Worm (Caenorhabditis elegans) whole organism, young adult: ENCODE measurements around the gene cpar-1.

Experiments
- B0035.1 ChIP-seq: sonication (generic microtip); optimal IDR thresholded peaks from 2 replicates; lab custom pipeline; 2016; ENCODE audit warnings: missing genetic modification characterization, mild to moderate bottlenecking, missing compliant biosample characterization, missing genotype, missing genetic modification reagents
- B0336.3 ChIP-seq: fragments of 200-800 bp; sonication (Bioruptor generic); IDR thresholded peaks from 2 replicates; pipeline ENCODE4 v1.3.6; 2022; ENCODE audit warnings: missing genetic modification characterization, missing compliant biosample characterization
- C17E4.6 ChIP-seq: fragments of 200-800 bp; sonication (Bioruptor generic); IDR thresholded peaks from 2 replicates; pipeline ENCODE4 v1.3.6; 2022; ENCODE audit warnings: missing genetic modification reagents, missing genetic modification characterization, missing compliant biosample characterization
- F10E7.11 ChIP-seq: sonication (generic microtip); optimal IDR thresholded peaks from 2 replicates; lab custom pipeline; 2017; ENCODE audit warnings: mild to moderate bottlenecking, missing genetic modification characterization, moderate library complexity, missing compliant biosample characterization
- F23B12.7 ChIP-seq: sonication (generic microtip); optimal IDR thresholded peaks from 2 replicates; lab custom pipeline; 2017; ENCODE audit warnings: missing genetic modification characterization, mild to moderate bottlenecking, missing compliant biosample characterization, antibody characterized with exemption, moderate library complexity; ENCODE audit not compliant: insufficient read depth
- F33H1.4 ChIP-seq: fragments of 200-800 bp; sonication (Bioruptor generic); IDR thresholded peaks from 2 replicates; pipeline ENCODE4 v1.3.6; 2022; ENCODE audit warnings: missing genetic modification reagents, missing genetic modification characterization, missing compliant biosample characterization
- F49E8.2 ChIP-seq: sonication (generic microtip); optimal IDR thresholded peaks from 3 replicates; lab custom pipeline; 2017; ENCODE audit warnings: missing genetic modification characterization, mild to moderate bottlenecking, missing compliant biosample characterization, antibody characterized with exemption, moderate library complexity; ENCODE audit not compliant: insufficient read depth
- F52B5.7 ChIP-seq: sonication (generic microtip); optimal IDR thresholded peaks from 2 replicates; lab custom pipeline; 2016; ENCODE audit warnings: mild to moderate bottlenecking, missing genetic modification characterization, missing compliant biosample characterization
- T07F8.4 ChIP-seq: sonication (generic microtip); optimal IDR thresholded peaks from 2 replicates; lab custom pipeline; 2016; ENCODE audit warnings: mild to moderate bottlenecking, missing genetic modification characterization, moderate library complexity, missing compliant biosample characterization
- Y53G8AR.9 ChIP-seq: fragments of 200-800 bp; sonication (Bioruptor generic); conservative IDR thresholded peaks from 2 replicates; pipeline ENCODE4 v1.3.6; 2022; ENCODE audit warnings: missing genetic modification reagents, missing genetic modification characterization, missing compliant biosample characterization
- Y79H2A.3 ChIP-seq: fragments of 200-800 bp; sonication (Bioruptor generic); conservative IDR thresholded peaks from 2 replicates; pipeline ENCODE4 v1.3.6; 2022; ENCODE audit warnings: missing genetic modification reagents, missing genetic modification characterization, missing compliant biosample characterization
- Y95B8A.8 ChIP-seq: fragments of 200-800 bp; sonication (Bioruptor generic); IDR thresholded peaks from 2 replicates; pipeline ENCODE4 v1.3.6; 2022; ENCODE audit warnings: missing genetic modification reagents, missing genetic modification characterization, missing compliant biosample characterization
- ama-1 ChIP-seq, 3 experiments: fragments of 150-350 bp in 1 of 3; sonication (generic microtip) in 2 of 3; optimal IDR thresholded peaks; 2 replicates each; lab custom pipeline; 2014 to 2018; ENCODE audit warnings: missing biosample characterization in 2 of 3, missing genetic modification characterization in 2 of 3, missing genetic modification reagents in 2 of 3
- atf-7 ChIP-seq: sonication (generic microtip); optimal IDR thresholded peaks from 2 replicates; lab custom pipeline; 2017; ENCODE audit warnings: mild to moderate bottlenecking, missing genetic modification characterization, missing compliant biosample characterization
- ccch-3 ChIP-seq: fragments of 200-800 bp; sonication (Bioruptor generic); optimal IDR thresholded peaks from 2 replicates; lab custom pipeline; 2018; ENCODE audit warnings: mild to moderate bottlenecking, missing genetic modification characterization, missing compliant biosample characterization
- cebp-1 ChIP-seq, 2 experiments: fragments of 200-800 bp in 1 of 2; sonication (Bioruptor generic) in 1 of 2; sonication (generic microtip) in 1 of 2; IDR thresholded peaks in 1 of 2; optimal IDR thresholded peaks in 1 of 2; 2 replicates each; pipeline versions ENCODE4 v1.3.6 to Lab custom; 2017 to 2022; ENCODE audit warnings: missing compliant biosample characterization in 2 of 2, missing genetic modification characterization in 2 of 2, mild to moderate bottlenecking in 1 of 2, missing genetic modification reagents in 1 of 2, moderate library complexity in 1 of 2
- ceh-40 ChIP-seq: fragments of 200-800 bp; sonication (Bioruptor generic); IDR thresholded peaks from 2 replicates; pipeline ENCODE4 v1.3.6; 2022; ENCODE audit warnings: missing genetic modification characterization, missing compliant biosample characterization
- ceh-58 ChIP-seq: fragments of 200-800 bp; sonication (Bioruptor generic); IDR thresholded peaks from 2 replicates; pipeline ENCODE4 v1.3.6; 2022; ENCODE audit warnings: missing genetic modification characterization, missing compliant biosample characterization
- ceh-91 ChIP-seq: fragments of 200-800 bp; sonication (Bioruptor generic); IDR thresholded peaks from 2 replicates; pipeline ENCODE4 v1.3.6; 2022; ENCODE audit warnings: missing genetic modification reagents, missing genetic modification characterization, missing compliant biosample characterization
- die-1 ChIP-seq: sonication (generic microtip); optimal IDR thresholded peaks from 2 replicates; lab custom pipeline; 2016; ENCODE audit warnings: missing genotype, mild to moderate bottlenecking, missing genetic modification characterization, missing compliant biosample characterization
- egl-44 ChIP-seq: fragments of 200-800 bp; sonication (Bioruptor generic); IDR thresholded peaks from 2 replicates; pipeline ENCODE4 v1.3.6; 2022; ENCODE audit warnings: missing genetic modification reagents, missing genetic modification characterization, missing compliant biosample characterization
- fkh-3 ChIP-seq: sonication (generic microtip); optimal IDR thresholded peaks from 2 replicates; lab custom pipeline; 2016; ENCODE audit warnings: mild to moderate bottlenecking, missing genetic modification characterization, missing compliant biosample characterization
- him-1 ChIP-seq: sonication (generic microtip); optimal IDR thresholded peaks from 2 replicates; lab custom pipeline; 2016; ENCODE audit warnings: missing genotype, missing genetic modification reagents, missing genetic modification characterization, missing compliant biosample characterization
- hmg-1.2 ChIP-seq: fragments of 200-800 bp; sonication (Bioruptor generic); IDR thresholded peaks from 2 replicates; pipeline ENCODE4 v1.3.6; 2022; ENCODE audit warnings: missing genetic modification reagents, missing genetic modification characterization, missing compliant biosample characterization
- hrde-1 ChIP-seq: sonication (generic microtip); optimal IDR thresholded peaks from 2 replicates; lab custom pipeline; 2016; ENCODE audit warnings: missing genetic modification characterization, mild to moderate bottlenecking, missing compliant biosample characterization, moderate library complexity, missing genotype, missing genetic modification reagents, borderline replicate concordance
- lin-35 ChIP-seq, 3 experiments: fragments of 150-350 bp in 2 of 3; sonication (generic microtip) in 1 of 3; optimal IDR thresholded peaks; 2 replicates each; lab custom pipeline; 2014 to 2018; ENCODE audit warnings: missing biosample characterization in 3 of 3, missing genetic modification characterization in 3 of 3, missing genetic modification reagents in 3 of 3
- lin-54 ChIP-seq: fragments of 200-800 bp; sonication (Bioruptor generic); optimal IDR thresholded peaks from 2 replicates; lab custom pipeline; 2018; ENCODE audit warnings: mild to moderate bottlenecking, missing genetic modification characterization, missing compliant biosample characterization
- lsy-27 ChIP-seq: sonication (generic microtip); optimal IDR thresholded peaks from 2 replicates; lab custom pipeline; 2017; ENCODE audit warnings: missing genetic modification characterization, mild to moderate bottlenecking, missing compliant biosample characterization, antibody characterized with exemption, missing genotype, borderline replicate concordance; ENCODE audit not compliant: insufficient read depth
- madf-3 ChIP-seq: fragments of 200-800 bp; sonication (Bioruptor generic); IDR thresholded peaks from 2 replicates; pipeline ENCODE4 v1.3.6; 2022; ENCODE audit warnings: missing genetic modification reagents, missing genetic modification characterization, missing compliant biosample characterization
- madf-6 ChIP-seq: fragments of 200-800 bp; sonication (Bioruptor generic); IDR thresholded peaks from 2 replicates; pipeline ENCODE4 v1.3.6; 2022; ENCODE audit warnings: missing genetic modification reagents, missing genetic modification characterization, missing compliant biosample characterization
- nfya-1 ChIP-seq: sonication (generic microtip); optimal IDR thresholded peaks from 2 replicates; lab custom pipeline; 2017; ENCODE audit warnings: antibody characterized with exemption, missing compliant biosample characterization, missing genetic modification characterization, borderline replicate concordance; ENCODE audit not compliant: insufficient read depth
- nfyb-1 ChIP-seq: fragments of 200-800 bp; sonication (Bioruptor generic); IDR thresholded peaks from 2 replicates; pipeline ENCODE4 v1.3.6; 2022; ENCODE audit warnings: missing genetic modification reagents, missing genetic modification characterization, missing compliant biosample characterization
- nhr-27 ChIP-seq: fragments of 200-800 bp; sonication (Bioruptor generic); optimal IDR thresholded peaks from 2 replicates; lab custom pipeline; 2018; ENCODE audit warnings: mild to moderate bottlenecking, missing genetic modification characterization, moderate library complexity, missing compliant biosample characterization
- nhr-80 ChIP-seq: sonication (generic microtip); optimal IDR thresholded peaks from 2 replicates; lab custom pipeline; 2016; ENCODE audit warnings: missing genetic modification characterization, missing compliant biosample characterization
- nhr-90 ChIP-seq: sonication (generic microtip); optimal IDR thresholded peaks from 2 replicates; lab custom pipeline; 2016; ENCODE audit warnings: missing genotype, mild to moderate bottlenecking, missing genetic modification characterization, missing compliant biosample characterization
- pbrm-1 ChIP-seq: fragments of 200-800 bp; sonication (Bioruptor generic); IDR thresholded peaks from 2 replicates; pipeline ENCODE4 v1.3.6; 2022; ENCODE audit warnings: missing genetic modification reagents, missing genetic modification characterization, missing compliant biosample characterization
- rec-8 ChIP-seq, 2 experiments: sonication (generic microtip); optimal IDR thresholded peaks; 2 replicates each; lab custom pipeline; 2016; ENCODE audit warnings: mild to moderate bottlenecking in 2 of 2, missing genetic modification characterization in 2 of 2, missing genetic modification reagents in 2 of 2, missing genotype in 2 of 2, missing biosample characterization in 1 of 2, missing compliant biosample characterization in 1 of 2, moderate library complexity in 1 of 2
- repo-1 ChIP-seq: sonication (generic microtip); optimal IDR thresholded peaks from 2 replicates; lab custom pipeline; 2017; ENCODE audit warnings: mild to moderate bottlenecking, missing genetic modification characterization, missing compliant biosample characterization
- tbx-9 ChIP-seq: sonication (generic microtip); optimal IDR thresholded peaks from 2 replicates; lab custom pipeline; 2016; ENCODE audit warnings: borderline replicate concordance, missing genetic modification characterization, inconsistent platforms, missing compliant biosample characterization
- tlf-1 ChIP-seq: fragments of 200-800 bp; sonication (Bioruptor generic); optimal IDR thresholded peaks from 2 replicates; lab custom pipeline; 2018; ENCODE audit warnings: mild to moderate bottlenecking, missing genetic modification characterization, missing compliant biosample characterization
- unc-130 ChIP-seq: sonication (generic microtip); optimal IDR thresholded peaks from 2 replicates; lab custom pipeline; 2016; ENCODE audit warnings: missing genetic modification reagents, missing genetic modification characterization, missing compliant biosample characterization
- zfh-2 ChIP-seq: fragments of 200-800 bp; sonication (Bioruptor generic); conservative IDR thresholded peaks from 2 replicates; pipeline ENCODE4 v1.3.6; 2022; ENCODE audit warnings: missing genetic modification reagents, missing genetic modification characterization, missing compliant biosample characterization
- ztf-22 ChIP-seq: fragments of 200-800 bp; sonication (Bioruptor generic); optimal IDR thresholded peaks from 2 replicates; lab custom pipeline; 2018; ENCODE audit warnings: mild to moderate bottlenecking, missing genetic modification characterization, moderate library complexity, missing compliant biosample characterization
- ztf-3 ChIP-seq: fragments of 200-800 bp; sonication (Bioruptor generic); optimal IDR thresholded peaks from 2 replicates; lab custom pipeline; 2018; ENCODE audit warnings: mild to moderate bottlenecking, missing genetic modification characterization, missing compliant biosample characterization

cpar-1 gene

ce11 chrIII:9462785-9463467 lies 29.1 kb downstream of the cpar-1 start (continued):
- TF ChIP-seq ceh-91, result no peak
- no peak for TF ChIP-seq pbrm-1
- no peak for TF ChIP-seq ztf-3
- TF ChIP-seq atf-7 (tag; lab: Kevin White, UChicago), result no peak
- TF ChIP-seq die-1 (tag; lab: Kevin White, UChicago), result no peak
- TF ChIP-seq F10E7.11 (tag; lab: Kevin White, UChicago), result no peak
- no peak for TF ChIP-seq nfyb-1 (GFP tag; lab: Robert Waterston, UW)
- no peak for TF ChIP-seq nhr-27 (tag; lab: Kevin White, UChicago)
- TF ChIP-seq zfh-2 (GFP tag; lab: Robert Waterston, UW), result no peak
- peak; percentile 73 for TF ChIP-seq hrde-1 (tag; lab: Kevin White, UChicago)
- TF ChIP-seq B0035.1 (tag; lab: Kevin White, UChicago), result peak; percentile 20
- TF ChIP-seq ztf-22 (GFP tag; lab: Kevin White, UChicago), result no peak
- no peak for TF ChIP-seq ceh-58 (GFP tag; lab: Robert Waterston, UW)
- no peak for TF ChIP-seq F23B12.7 (tag; lab: Kevin White, UChicago)
- no peak for TF ChIP-seq ccch-3 (GFP tag; lab: Kevin White, UChicago)
- no peak for TF ChIP-seq ama-1 (optimal IDR thresholded peaks at IDR 0.05; lab: Kevin White, UChicago)
- TF ChIP-seq ama-1 (GFP tag; optimal IDR thresholded peaks at IDR 0.05; lab: Kevin White, UChicago), result peak in 1 of 2 experiments; percentile 16
- TF ChIP-seq repo-1, result peak; percentile 37
- TF ChIP-seq nhr-80 (tag; lab: Kevin White, UChicago), result no peak
- TF ChIP-seq lsy-27 (tag; lab: Kevin White, UChicago), result no peak
- TF ChIP-seq tbx-9 (tag; lab: Kevin White, UChicago), result peak; percentile 43
- TF ChIP-seq C17E4.6, result no peak
- TF ChIP-seq F33H1.4, result no peak
- TF ChIP-seq hmg-1.2 (GFP tag; lab: Robert Waterston, UW), result no peak
- TF ChIP-seq Y53G8AR.9 (GFP tag; lab: Robert Waterston, UW), result no peak; the same call in 1 of the 2 replicates
- peak; percentile 33 for TF ChIP-seq him-1 (tag; lab: Kevin White, UChicago)
- TF ChIP-seq egl-44 (GFP tag; lab: Robert Waterston, UW), result no peak
- TF ChIP-seq F52B5.7 (tag; lab: Kevin White, UChicago), result no peak

- TF ChIP-seq nfya-1 (tag; lab: Kevin White, UChicago) (no peak), rec-8 (tag; optimal IDR thresholded peaks at IDR 0.05; lab: Kevin White, UChicago) (peak in 1 of 2 experiments; percentile 29), Y79H2A.3 (no peak), lin-35 (GFP tag; optimal IDR thresholded peaks at IDR 0.05; lab: Kevin White, UChicago) (peak in 1 of 3 experiments; percentile 45), cebp-1 (GFP tag; IDR thresholded peaks at IDR 0.05; lab: Robert Waterston, UW) (no peak), cebp-1 (tag; optimal IDR thresholded peaks at IDR 0.05; lab: Kevin White, UChicago) (peak; percentile 22), lin-54 (GFP tag; lab: Kevin White, UChicago) (peak; percentile 46), hrde-1 (tag; lab: Kevin White, UChicago) (peak; percentile 9), unc-130 (GFP tag; lab: Kevin White, UChicago) (peak; percentile 70), madf-6 (GFP tag; lab: Robert Waterston, UW) (peak; percentile 41; the same call in 1 of the 2 replicates), nhr-90 (tag; lab: Kevin White, UChicago) (no peak), ceh-58 (GFP tag; lab: Robert Waterston, UW) (no peak), F49E8.2 (tag; lab: Kevin White, UChicago) (no peak), Y53G8AR.9 (GFP tag; lab: Robert Waterston, UW) (no peak), Y95B8A.8 (GFP tag; lab: Robert Waterston, UW) (no peak), fkh-3 (no peak), ccch-3 (GFP tag; lab: Kevin White, UChicago) (no peak), atf-7 (tag; lab: Kevin White, UChicago) (no peak), T07F8.4 (tag; lab: Kevin White, UChicago) (no peak), pbrm-1 (no peak), B0336.3 (no peak), ceh-40 (no peak), egl-44 (GFP tag; lab: Robert Waterston, UW) (no peak), tlf-1 (GFP tag; lab: Kevin White, UChicago) (no peak), madf-3 (no peak)
These were observed 31.6 kb downstream of the cpar-1 start, which contains the start of gene B0464.9 for ce11 chrIII:9465424-9465823. B0464.9 (plus strand) TSS chrIII:9465767.
